Fruit fly (Drosophila melanogaster): ENCODE results near the gene CG33490.

The CG33490 gene

DNA sequence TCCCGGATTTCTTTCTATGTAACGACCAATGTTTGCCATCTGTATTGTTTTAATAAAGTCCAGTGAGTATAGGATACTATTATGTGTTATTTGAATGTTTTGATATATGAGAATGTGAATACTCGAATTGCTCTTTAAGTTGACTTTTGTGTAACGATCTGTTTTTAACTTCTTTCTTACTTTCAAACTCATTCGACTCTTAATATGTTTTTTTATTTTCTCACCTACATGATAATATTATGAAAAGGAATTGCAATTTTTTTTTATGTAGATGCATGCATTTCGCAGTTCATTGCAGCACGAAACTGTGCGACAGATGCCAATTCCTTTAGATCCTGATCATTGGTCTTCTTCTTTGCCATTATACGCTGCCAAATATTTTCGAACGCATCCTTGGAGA, at the start of gene CG33490:
CG33490 (minus strand) TSS at position 101 of the 400 bp plus-strand sequence.
- TF ChIP-seq usp (GFP tag; optimal IDR thresholded peaks at IDR 0.05) = no peak
- no peak for TF ChIP-seq CG8478 (optimal IDR thresholded peaks at IDR 0.05)
- no peak for TF ChIP-seq EcR (GFP tag; optimal IDR thresholded peaks at IDR 0.05)
- TF ChIP-seq Dll (optimal IDR thresholded peaks at IDR 0.05) = no peak
- TF ChIP-seq psq (optimal IDR thresholded peaks at IDR 0.05) = no peak
- no peak for TF ChIP-seq pan (optimal IDR thresholded peaks at IDR 0.05)

DNA sequence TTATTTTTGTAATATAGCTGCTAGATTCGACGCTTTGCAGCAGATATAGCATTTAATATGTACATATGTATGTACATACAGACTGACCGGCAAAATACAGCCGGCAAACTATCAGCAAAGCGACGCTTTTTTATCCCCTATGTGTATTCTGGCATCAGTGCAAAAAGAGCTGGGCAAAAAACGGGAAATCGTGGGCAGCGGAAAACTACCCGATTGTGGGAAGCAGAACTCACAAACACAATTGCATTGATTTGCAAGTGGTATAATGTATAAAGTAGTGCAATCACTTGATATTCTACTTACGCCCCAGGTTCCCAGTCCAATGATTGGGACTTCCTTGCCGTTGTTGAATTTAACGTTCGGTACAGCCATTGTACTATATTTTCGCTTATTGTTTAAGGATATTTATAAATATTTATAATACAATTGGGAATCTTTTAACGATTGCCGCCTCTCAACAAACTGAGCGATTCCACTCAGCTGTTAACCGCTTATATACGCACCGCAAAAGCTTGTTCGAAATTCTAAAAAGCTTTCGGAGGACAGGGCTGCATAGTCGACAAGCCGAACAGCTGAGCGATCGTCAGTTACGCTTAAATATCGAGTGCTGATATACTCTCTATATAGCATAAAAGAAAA, 48.9 kb upstream of the CG33490 start:
- TF ChIP-seq EcR (GFP tag; optimal IDR thresholded peaks at IDR 0.05) (no peak), psq (optimal IDR thresholded peaks at IDR 0.05) (no peak), pan (optimal IDR thresholded peaks at IDR 0.05) (no peak), usp (GFP tag; optimal IDR thresholded peaks at IDR 0.05) (no peak), CG8478 (optimal IDR thresholded peaks at IDR 0.05) (no peak), Dll (optimal IDR thresholded peaks at IDR 0.05) (no peak)

DNA sequence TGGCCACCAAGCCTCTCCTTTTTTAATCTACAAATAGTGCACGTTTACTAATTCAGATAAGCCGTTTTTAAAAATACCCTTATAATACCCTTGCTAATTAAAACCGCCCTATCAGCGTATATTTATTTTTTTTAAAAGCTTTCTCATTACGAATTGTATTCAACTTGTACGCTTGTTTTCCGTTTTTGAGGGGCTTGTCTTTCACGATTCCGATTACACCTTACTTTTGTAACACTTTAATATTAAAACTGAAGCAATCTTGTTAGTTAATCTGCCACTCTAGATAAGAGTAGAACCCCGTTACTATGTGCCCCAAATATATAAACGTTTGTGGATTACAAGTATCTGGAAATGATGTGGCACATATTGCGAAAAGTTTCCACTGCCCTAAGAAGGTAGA, 48.3 kb upstream of the CG33490 start:
- TF ChIP-seq pan (optimal IDR thresholded peaks at IDR 0.05) (no peak), Dll (optimal IDR thresholded peaks at IDR 0.05) (no peak), usp (GFP tag; optimal IDR thresholded peaks at IDR 0.05) (no peak), CG8478 (optimal IDR thresholded peaks at IDR 0.05) (no peak), psq (optimal IDR thresholded peaks at IDR 0.05) (no peak), EcR (GFP tag; optimal IDR thresholded peaks at IDR 0.05) (no peak)

DNA sequence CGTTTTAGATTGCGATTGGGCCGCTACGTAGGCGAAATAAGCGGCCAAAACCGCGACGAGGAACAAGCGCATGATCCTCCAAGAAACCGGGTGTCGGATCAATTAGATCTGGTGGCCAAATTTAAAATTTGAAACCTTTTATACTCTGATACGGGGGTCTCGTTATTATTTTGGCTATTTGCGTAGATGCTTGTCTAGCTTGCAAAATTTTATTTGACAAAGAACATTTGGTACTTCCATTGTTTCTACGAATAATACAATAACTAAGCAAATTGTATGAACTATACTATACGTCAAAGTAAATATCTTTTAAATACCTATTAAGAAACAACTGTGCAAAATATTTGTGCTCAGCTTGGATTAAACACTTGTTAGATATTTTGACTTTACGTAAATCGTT, 45.5 kb upstream of the CG33490 start, which contains the start of gene Muc68Ca:
Muc68Ca (minus strand) TSS at position 101 of the 400 bp plus-strand sequence.
- no peak for TF ChIP-seq usp (GFP tag; optimal IDR thresholded peaks at IDR 0.05)
- no peak for TF ChIP-seq pan (optimal IDR thresholded peaks at IDR 0.05)
- no peak for TF ChIP-seq CG8478 (optimal IDR thresholded peaks at IDR 0.05)
- no peak for TF ChIP-seq EcR (GFP tag; optimal IDR thresholded peaks at IDR 0.05)
- no peak for TF ChIP-seq psq (optimal IDR thresholded peaks at IDR 0.05)
- TF ChIP-seq Dll (optimal IDR thresholded peaks at IDR 0.05) = no peak

DNA sequence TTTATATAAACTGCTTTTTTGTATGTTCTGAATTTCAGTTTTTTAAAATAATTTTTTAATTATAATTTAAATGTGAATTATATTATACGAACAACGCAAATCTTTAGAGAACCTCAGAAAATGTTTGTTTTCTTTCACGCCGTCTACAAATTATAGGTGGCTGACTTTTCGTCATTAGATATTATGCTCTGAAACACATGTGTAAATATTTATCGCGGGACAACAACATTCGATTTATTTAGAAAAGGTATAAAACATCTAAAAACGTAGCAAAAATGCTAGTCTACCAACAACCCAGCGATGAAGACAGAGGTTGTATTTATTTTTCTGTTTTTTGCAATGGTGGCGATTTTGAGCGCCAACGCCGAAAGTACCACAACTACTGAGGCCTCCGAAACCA, 35.4 kb upstream of the CG33490 start, which contains the start of gene CG42832:
CG42832 (plus strand) TSS at position 301 of the 400 bp plus-strand sequence.
- no peak for TF ChIP-seq CG8478 (optimal IDR thresholded peaks at IDR 0.05)
- TF ChIP-seq Dll (optimal IDR thresholded peaks at IDR 0.05) = no peak
- TF ChIP-seq pan (optimal IDR thresholded peaks at IDR 0.05) = no peak
- TF ChIP-seq EcR (GFP tag; optimal IDR thresholded peaks at IDR 0.05) = no peak
- no peak for TF ChIP-seq psq (optimal IDR thresholded peaks at IDR 0.05)
- TF ChIP-seq usp (GFP tag; optimal IDR thresholded peaks at IDR 0.05) = no peak

DNA sequence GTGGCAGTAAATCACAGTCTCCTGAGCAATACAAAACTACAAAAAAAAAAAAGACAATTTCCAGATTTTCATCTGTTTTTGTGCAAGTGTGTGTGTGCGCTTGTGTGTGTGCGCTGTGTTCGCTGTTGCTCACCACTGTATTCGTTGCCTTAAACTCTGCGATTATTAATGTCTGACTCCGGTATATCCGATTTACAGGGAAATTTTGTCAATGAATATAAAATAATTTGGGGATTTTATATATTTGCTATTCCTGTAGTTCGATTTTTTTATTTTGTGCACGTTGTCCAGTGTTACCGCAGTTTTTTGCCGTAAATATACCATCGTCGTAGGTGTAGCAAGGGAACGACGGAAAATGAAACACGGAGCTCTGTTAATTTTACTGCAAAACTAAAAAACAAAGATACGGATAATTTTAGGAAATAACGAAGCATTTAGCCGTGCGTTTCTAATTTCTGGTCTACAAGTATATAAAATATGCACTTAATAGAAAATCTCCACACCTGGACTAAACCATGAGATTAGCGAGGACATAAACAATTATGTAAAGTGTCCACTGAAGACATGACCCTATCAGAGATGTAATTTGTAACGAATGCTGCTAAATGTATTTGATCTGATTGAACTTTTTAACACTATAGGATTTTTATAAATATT, 34.8 kb upstream of the CG33490 start, which contains the start of gene Duba:
Duba (minus strand) TSS at position 313 of the 657 bp plus-strand sequence.
- TF ChIP-seq Dll (optimal IDR thresholded peaks at IDR 0.05) (no peak), CG8478 (optimal IDR thresholded peaks at IDR 0.05) (no peak), pan (optimal IDR thresholded peaks at IDR 0.05) (no peak), EcR (GFP tag; optimal IDR thresholded peaks at IDR 0.05) (no peak), usp (GFP tag; optimal IDR thresholded peaks at IDR 0.05) (no peak), psq (optimal IDR thresholded peaks at IDR 0.05) (no peak)

DNA sequence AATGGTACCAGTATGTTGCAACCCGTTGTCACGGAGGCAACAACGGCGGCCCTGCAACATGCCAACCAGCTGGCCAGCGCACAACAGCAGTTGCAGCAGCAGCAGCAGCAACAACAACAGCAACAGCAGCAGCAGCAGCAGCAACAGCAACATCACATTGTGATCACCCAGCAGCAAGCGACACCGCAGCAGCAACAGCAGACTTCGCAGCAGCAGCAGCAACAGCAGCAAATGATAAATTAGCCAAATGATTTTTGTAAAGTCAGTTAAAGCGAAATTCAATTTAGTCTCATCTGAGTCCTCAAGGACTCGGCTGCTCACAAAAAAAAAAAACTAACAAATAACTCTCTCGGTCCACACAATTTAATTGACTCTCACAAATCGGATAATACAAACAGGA, 29.8 kb upstream of the CG33490 start:
- TF ChIP-seq Dll (optimal IDR thresholded peaks at IDR 0.05) (no peak), EcR (GFP tag; optimal IDR thresholded peaks at IDR 0.05) (no peak), psq (optimal IDR thresholded peaks at IDR 0.05) (no peak), CG8478 (optimal IDR thresholded peaks at IDR 0.05) (no peak), pan (optimal IDR thresholded peaks at IDR 0.05) (no peak), usp (GFP tag; optimal IDR thresholded peaks at IDR 0.05) (no peak)

DNA sequence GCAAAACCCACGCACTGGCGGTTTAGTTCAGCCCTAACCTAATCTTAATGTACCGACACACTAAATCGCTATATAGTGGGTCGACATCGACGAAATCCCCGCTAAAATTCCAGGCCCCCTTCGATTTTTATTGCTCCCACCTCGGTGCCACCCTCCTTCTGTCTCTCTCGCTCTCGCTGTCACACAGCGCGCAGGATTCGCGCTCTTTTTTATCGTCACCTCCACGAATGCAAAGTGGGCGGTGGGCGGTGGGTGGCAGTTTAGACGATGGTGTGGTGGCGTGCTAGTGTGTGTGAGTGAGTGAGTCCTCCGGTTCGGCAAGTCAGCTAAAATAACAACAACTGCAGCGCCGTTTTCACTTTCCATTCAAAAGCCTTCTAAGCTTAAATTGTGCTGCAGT, 27.6 kb upstream of the CG33490 start:
- TF ChIP-seq pan (optimal IDR thresholded peaks at IDR 0.05) (no peak), EcR (GFP tag; optimal IDR thresholded peaks at IDR 0.05) (no peak), usp (GFP tag; optimal IDR thresholded peaks at IDR 0.05) (no peak), CG8478 (optimal IDR thresholded peaks at IDR 0.05) (no peak), Dll (optimal IDR thresholded peaks at IDR 0.05) (no peak), psq (optimal IDR thresholded peaks at IDR 0.05) (no peak)

DNA sequence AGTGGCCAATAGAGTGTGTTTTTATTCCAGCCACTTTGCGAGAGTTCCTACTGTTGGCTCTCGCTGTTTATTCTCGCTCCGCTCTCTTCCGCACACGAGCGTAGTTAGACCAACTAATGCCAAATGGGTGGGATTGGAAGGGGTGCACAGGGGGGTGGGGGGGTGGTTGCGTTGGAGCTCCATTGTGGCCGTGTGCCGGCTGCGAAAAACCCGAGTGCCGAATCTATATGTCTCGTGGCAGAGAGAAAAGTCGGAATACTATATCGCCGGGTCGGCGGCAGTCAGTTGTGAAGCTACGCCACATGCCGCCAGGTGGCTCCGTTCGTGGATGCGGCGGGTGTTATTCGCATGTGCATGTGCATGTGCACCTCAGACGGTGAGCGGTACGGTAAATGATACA, 26.7 kb upstream of the CG33490 start:
- no peak for TF ChIP-seq psq (optimal IDR thresholded peaks at IDR 0.05)
- no peak for TF ChIP-seq Dll (optimal IDR thresholded peaks at IDR 0.05)
- TF ChIP-seq pan (optimal IDR thresholded peaks at IDR 0.05) = no peak
- TF ChIP-seq CG8478 (optimal IDR thresholded peaks at IDR 0.05) = no peak
- TF ChIP-seq EcR (GFP tag; optimal IDR thresholded peaks at IDR 0.05) = no peak
- no peak for TF ChIP-seq usp (GFP tag; optimal IDR thresholded peaks at IDR 0.05)

DNA sequence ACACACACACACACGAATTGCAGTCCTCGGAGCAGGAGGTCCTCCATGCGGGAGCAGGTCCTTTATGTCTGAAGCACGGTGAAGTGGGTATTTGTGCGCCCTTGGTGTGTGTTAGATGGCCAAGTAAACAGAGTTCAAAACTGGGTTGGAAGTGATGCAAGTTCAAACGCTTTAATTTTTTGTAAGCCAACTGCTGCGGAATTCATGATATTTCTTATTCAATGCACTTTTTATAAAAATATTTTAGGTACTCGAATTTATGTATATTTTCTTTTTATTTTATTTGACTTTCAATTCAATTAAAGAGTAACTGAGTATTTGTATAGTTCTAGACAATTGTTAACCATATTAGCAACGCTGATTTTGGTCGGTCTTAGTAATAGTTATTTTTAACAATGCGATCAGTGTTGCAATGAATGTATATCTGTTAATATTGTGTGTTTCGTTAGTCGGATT, 25.5 kb upstream of the CG33490 start, which contains the start of the genes CG14137 and CG46394:
CG14137 (minus strand) TSS at position 101 of the 456 bp plus-strand sequence.
CG46394 (plus strand) TSS at position 406 of the 456 bp plus-strand sequence.
- TF ChIP-seq EcR (GFP tag; optimal IDR thresholded peaks at IDR 0.05) (no peak), psq (optimal IDR thresholded peaks at IDR 0.05) (no peak), CG8478 (optimal IDR thresholded peaks at IDR 0.05) (no peak), pan (optimal IDR thresholded peaks at IDR 0.05) (no peak), usp (GFP tag; optimal IDR thresholded peaks at IDR 0.05) (no peak), Dll (optimal IDR thresholded peaks at IDR 0.05) (no peak)

DNA sequence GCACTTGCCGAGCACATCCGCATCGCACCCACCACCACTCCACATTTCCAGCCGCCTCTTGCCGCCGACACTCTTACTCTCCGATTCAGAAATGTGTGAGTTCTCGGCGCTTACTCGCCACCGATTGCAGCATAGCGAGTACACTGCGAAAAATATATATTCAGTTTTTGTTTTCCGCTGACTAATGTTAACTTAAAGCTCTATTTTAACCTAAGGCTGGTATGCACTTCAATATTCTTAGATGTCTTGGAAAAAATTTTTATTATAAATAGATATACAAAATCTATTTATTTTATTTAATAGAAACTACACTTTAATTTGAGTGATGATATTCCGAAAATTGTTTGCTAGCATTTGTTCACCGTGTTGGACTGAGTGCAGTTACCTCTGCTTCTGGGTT, 24.8 kb upstream of the CG33490 start:
- TF ChIP-seq pan (optimal IDR thresholded peaks at IDR 0.05) (no peak), psq (optimal IDR thresholded peaks at IDR 0.05) (no peak), EcR (GFP tag; optimal IDR thresholded peaks at IDR 0.05) (no peak), Dll (optimal IDR thresholded peaks at IDR 0.05) (no peak), CG8478 (optimal IDR thresholded peaks at IDR 0.05) (no peak), usp (GFP tag; optimal IDR thresholded peaks at IDR 0.05) (no peak)

Measured in whole organism.